Fruit fly (Drosophila melanogaster) Kc167 (cell line): ENCODE results near the gene Ugt305A1.

Source experiments
- Sin3A ChIP-seq: fragments of >200 bp; optimal IDR thresholded peaks from 2 replicates; lab custom pipeline; 2018; ENCODE audit warnings: missing external identifiers
- h ChIP-seq: fragments of >200 bp; optimal IDR thresholded peaks from 3 replicates; lab custom pipeline; 2018; ENCODE audit warnings: missing external identifiers
- insv ChIP-seq: fragments of >200 bp; optimal IDR thresholded peaks from 3 replicates; lab custom pipeline; 2018; ENCODE audit warnings: missing external identifiers
- psq ChIP-seq: fragments of >200 bp; optimal IDR thresholded peaks from 2 replicates; lab custom pipeline; 2017; ENCODE audit warnings: missing external identifiers
- ttk ChIP-seq: sonication (Bioruptor generic); optimal IDR thresholded peaks from 2 replicates; lab custom pipeline; 2017; ENCODE audit warnings: missing external identifiers

DNA sequence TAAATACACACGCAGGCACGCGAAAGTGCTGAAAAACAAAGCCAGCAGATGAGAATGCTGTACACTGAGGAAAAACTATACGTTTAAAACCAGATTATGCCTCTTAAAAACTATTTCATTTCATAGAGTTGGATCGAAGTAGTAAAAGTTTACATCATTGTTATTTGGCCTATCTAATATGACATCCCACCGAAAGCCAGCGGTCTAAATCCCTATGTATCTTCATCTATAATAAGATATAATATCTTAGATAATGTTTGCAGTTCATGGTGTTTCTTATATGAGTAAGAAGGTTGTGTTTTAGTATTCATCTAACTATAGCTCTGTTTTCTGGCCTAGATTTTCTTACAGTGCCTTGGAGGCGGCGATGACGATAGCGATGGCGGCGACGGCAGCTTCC is 49.4 kb upstream of the Ugt305A1 start:
- TF ChIP-seq insv (lab: Kevin White, UChicago) (no peak), psq (lab: Kevin White, UChicago) (no peak), ttk (no peak), h (lab: Kevin White, UChicago) (no peak), Sin3A (lab: Kevin White, UChicago) (no peak)
